Worm (Caenorhabditis elegans) whole organism, early embryonic: Measurements from ENCODE around the gene hsp-16.41.
"Not testable (repeated sequence)": the region's sequence is repeated elsewhere in the genome, so short reads cannot be mapped to it uniquely, and the experiment has no call there.

Source experiments
- B0310.2 ChIP-seq: sonication (generic microtip); optimal IDR thresholded peaks from 2 replicates; lab custom pipeline; 2016; ENCODE audit warnings: mild to moderate bottlenecking, missing genetic modification characterization, missing compliant biosample characterization
- F13C5.2 ChIP-seq: sonication (generic microtip); optimal IDR thresholded peaks from 2 replicates; lab custom pipeline; 2017; ENCODE audit warnings: mild to moderate bottlenecking, missing genetic modification characterization, inconsistent platforms, missing compliant biosample characterization
- aly-1 ChIP-seq: sonication (generic microtip); optimal IDR thresholded peaks from 2 replicates; lab custom pipeline; 2016; ENCODE audit warnings: missing genetic modification characterization, missing compliant biosample characterization
- ama-1 ChIP-seq: fragments of 150-350 bp; optimal IDR thresholded peaks from 2 replicates; lab custom pipeline; 2014
- ceh-13 ChIP-seq: fragments of 200-800 bp; sonication (Bioruptor generic); optimal IDR thresholded peaks from 2 replicates; lab custom pipeline; 2018; ENCODE audit warnings: mild to moderate bottlenecking, missing genetic modification characterization, missing compliant biosample characterization
- ceh-36 ChIP-seq: sonication (generic microtip); optimal IDR thresholded peaks from 2 replicates; lab custom pipeline; 2016; ENCODE audit warnings: missing genetic modification characterization, inconsistent platforms, missing compliant biosample characterization
- ets-7 ChIP-seq: sonication (generic microtip); optimal IDR thresholded peaks from 2 replicates; lab custom pipeline; 2016; ENCODE audit warnings: missing genotype, missing genetic modification characterization, missing compliant biosample characterization
- flt-1 ChIP-seq: fragments of 200-800 bp; sonication (Bioruptor generic); IDR thresholded peaks from 2 replicates; pipeline ENCODE4 v1.3.6; 2022; ENCODE audit warnings: missing genetic modification characterization, missing compliant biosample characterization
- hmbx-1 ChIP-seq: sonication (generic microtip); optimal IDR thresholded peaks from 2 replicates; lab custom pipeline; 2016; ENCODE audit warnings: mild to moderate bottlenecking, missing genetic modification characterization, missing compliant biosample characterization
- hmg-4 ChIP-seq: fragments of 200-800 bp; sonication (Bioruptor generic); optimal IDR thresholded peaks from 2 replicates; lab custom pipeline; 2018; ENCODE audit warnings: mild to moderate bottlenecking, missing genetic modification characterization, missing compliant biosample characterization
- hnd-1 ChIP-seq: sonication (generic microtip); optimal IDR thresholded peaks from 2 replicates; lab custom pipeline; 2016; ENCODE audit warnings: missing genetic modification characterization, missing compliant biosample characterization
- pes-1 ChIP-seq: fragments of 200-800 bp; sonication (Bioruptor generic); IDR thresholded peaks from 2 replicates; pipeline ENCODE4 v1.3.6; 2022; ENCODE audit warnings: missing genetic modification reagents, missing genetic modification characterization, missing compliant biosample characterization
- scrt-1 ChIP-seq: fragments of 200-800 bp; sonication (Bioruptor generic); IDR thresholded peaks from 2 replicates; pipeline ENCODE4 v1.3.6; 2022; ENCODE audit warnings: missing genetic modification characterization, missing compliant biosample characterization
- sea-1 ChIP-seq: fragments of 200-800 bp; sonication (Bioruptor generic); conservative IDR thresholded peaks from 2 replicates; pipeline ENCODE4 v1.3.6; 2022; ENCODE audit warnings: missing genetic modification characterization, missing compliant biosample characterization
- tbx-11 ChIP-seq: fragments of 200-800 bp; sonication (Bioruptor generic); IDR thresholded peaks from 2 replicates; pipeline ENCODE4 v1.3.6; 2022; ENCODE audit warnings: missing genetic modification characterization, missing compliant biosample characterization
- tbx-37 ChIP-seq: fragments of 200-800 bp; sonication (Bioruptor generic); conservative IDR thresholded peaks from 2 replicates; pipeline ENCODE4 v1.3.6; 2022; ENCODE audit warnings: missing genetic modification reagents, missing genetic modification characterization, missing compliant biosample characterization
- tra-4 ChIP-seq: sonication (generic microtip); optimal IDR thresholded peaks from 2 replicates; lab custom pipeline; 2017; ENCODE audit warnings: missing genetic modification characterization, missing compliant biosample characterization

The hsp-16.41 gene

ce11 chrV:1814784-1815183 lies 9.8 kb downstream of the hsp-16.41 start, which contains the start of gene Y46H3A.5:
Y46H3A.5 (minus strand) TSS chrV:1814884.
- not testable (repeated sequence) for TF ChIP-seq F13C5.2 (tag; lab: Kevin White, UChicago); ceh-13 (GFP tag; lab: Kevin White, UChicago); pes-1

- TF ChIP-seq scrt-1 (GFP tag; lab: Robert Waterston, UW) (no peak), pes-1 (no peak), sea-1 (GFP tag; lab: Robert Waterston, UW) (no peak), tbx-11 (GFP tag; lab: Robert Waterston, UW) (no peak), ets-7 (tag; lab: Kevin White, UChicago) (no peak), flt-1 (no peak), aly-1 (tag; lab: Kevin White, UChicago) (no peak), B0310.2 (tag; lab: Kevin White, UChicago) (no peak), ama-1 (lab: Kevin White, UChicago) (no peak), hmg-4 (GFP tag; lab: Kevin White, UChicago) (no peak), hnd-1 (tag; lab: Kevin White, UChicago) (no peak)
Observed at ce11 chrV:1820016-1820415, 15.0 kb downstream of the hsp-16.41 start.

ce11 chrV:1820749-1821148 lies 15.8 kb downstream of the hsp-16.41 start:
- TF ChIP-seq ets-7 (tag; lab: Kevin White, UChicago), result no peak
- TF ChIP-seq F13C5.2 (tag; lab: Kevin White, UChicago), result no peak

- TF ChIP-seq ets-7 (tag; lab: Kevin White, UChicago) (no peak), hmbx-1 (tag; lab: Kevin White, UChicago) (no peak), flt-1 (peak; percentile 60; the same call in 1 of the 2 replicates), tbx-11 (GFP tag; lab: Robert Waterston, UW) (peak; percentile 46; the same call in 1 of the 2 replicates), aly-1 (tag; lab: Kevin White, UChicago) (no peak), pes-1 (peak; percentile 70), ceh-36 (tag; lab: Kevin White, UChicago) (peak; percentile 10), tbx-37 (GFP tag; lab: Robert Waterston, UW) (peak; percentile 56), F13C5.2 (tag; lab: Kevin White, UChicago) (peak; percentile 61), scrt-1 (GFP tag; lab: Robert Waterston, UW) (0 out of 2 replicates have a peak, but pooled peaks have one; percentile 68), ama-1 (lab: Kevin White, UChicago) (no peak), B0310.2 (tag; lab: Kevin White, UChicago) (no peak)
Observed at ce11 chrV:1821287-1821686, 16.3 kb downstream of the hsp-16.41 start, which contains the start of the genes gly-7 and mrpl-39. gly-7 (minus strand) TSS chrV:1821323. mrpl-39 (plus strand) TSS chrV:1821579.

- TF ChIP-seq aly-1 (tag; lab: Kevin White, UChicago) (no peak), ama-1 (lab: Kevin White, UChicago) (no peak), B0310.2 (tag; lab: Kevin White, UChicago) (no peak), flt-1 (no peak), hmbx-1 (tag; lab: Kevin White, UChicago) (no peak), sea-1 (GFP tag; lab: Robert Waterston, UW) (no peak), hnd-1 (tag; lab: Kevin White, UChicago) (no peak), ceh-13 (GFP tag; lab: Kevin White, UChicago) (no peak)
Observed at ce11 chrV:1824528-1824927, 19.6 kb downstream of the hsp-16.41 start.

ce11 chrV:1829973-1830372 lies 25.0 kb downstream of the hsp-16.41 start, which contains the start of gene Y32G9B.1:
Y32G9B.1 (minus strand) TSS chrV:1830073.
- TF ChIP-seq B0310.2 (tag; lab: Kevin White, UChicago), result no peak
- TF ChIP-seq tbx-37 (GFP tag; lab: Robert Waterston, UW), result no peak
- no peak for TF ChIP-seq ceh-13 (GFP tag; lab: Kevin White, UChicago)
- TF ChIP-seq sea-1 (GFP tag; lab: Robert Waterston, UW), result no peak
- no peak for TF ChIP-seq hmbx-1 (tag; lab: Kevin White, UChicago)
- no peak for TF ChIP-seq F13C5.2 (tag; lab: Kevin White, UChicago)
- no peak for TF ChIP-seq ama-1 (lab: Kevin White, UChicago)
- TF ChIP-seq aly-1 (tag; lab: Kevin White, UChicago), result no peak
- TF ChIP-seq scrt-1 (GFP tag; lab: Robert Waterston, UW), result no peak
- TF ChIP-seq hmg-4 (GFP tag; lab: Kevin White, UChicago), result no peak
- no peak for TF ChIP-seq flt-1
- TF ChIP-seq tbx-11 (GFP tag; lab: Robert Waterston, UW), result no peak
- no peak for TF ChIP-seq tra-4
- no peak for TF ChIP-seq ets-7 (tag; lab: Kevin White, UChicago)
- TF ChIP-seq hnd-1 (tag; lab: Kevin White, UChicago), result no peak
- no peak for TF ChIP-seq pes-1
- no peak for TF ChIP-seq ceh-36 (tag; lab: Kevin White, UChicago)

- TF ChIP-seq hmg-4 (GFP tag; lab: Kevin White, UChicago) (no peak), scrt-1 (GFP tag; lab: Robert Waterston, UW) (no peak), ets-7 (tag; lab: Kevin White, UChicago) (no peak), aly-1 (tag; lab: Kevin White, UChicago) (no peak), ama-1 (lab: Kevin White, UChicago) (no peak), ceh-13 (GFP tag; lab: Kevin White, UChicago) (no peak), ceh-36 (tag; lab: Kevin White, UChicago) (no peak), hnd-1 (tag; lab: Kevin White, UChicago) (no peak), tra-4 (no peak), flt-1 (no peak), sea-1 (GFP tag; lab: Robert Waterston, UW) (no peak), tbx-11 (GFP tag; lab: Robert Waterston, UW) (no peak), F13C5.2 (tag; lab: Kevin White, UChicago) (no peak), pes-1 (no peak), B0310.2 (tag; lab: Kevin White, UChicago) (no peak), hmbx-1 (tag; lab: Kevin White, UChicago) (no peak), tbx-37 (GFP tag; lab: Robert Waterston, UW) (no peak)
Observed at ce11 chrV:1841744-1842143, 36.8 kb downstream of the hsp-16.41 start, which contains the start of gene T10B5.8. T10B5.8 (plus strand) TSS chrV:1842044.
